Worm (Caenorhabditis elegans): ENCODE measurements around the gene vrp-1.

ce11 chrIV:3014610-3015009 is 2.2 kb downstream of the vrp-1 start:
- TF ChIP-seq F13H6.1 (tag; optimal IDR thresholded peaks at IDR 0.05), result no peak
- no peak for TF ChIP-seq nhr-237 (tag; optimal IDR thresholded peaks at IDR 0.05)
- no peak for TF ChIP-seq ZK546.5 (tag; optimal IDR thresholded peaks at IDR 0.05)
- TF ChIP-seq zag-1 (tag; optimal IDR thresholded peaks at IDR 0.05), result no peak
- TF ChIP-seq unc-62 (GFP tag; optimal IDR thresholded peaks at IDR 0.05), result peak; percentile 50
- no peak for TF ChIP-seq nhr-10 (tag; optimal IDR thresholded peaks at IDR 0.05)

Measured in whole organism, L2 larva.